Fruit fly (Drosophila melanogaster): ENCODE results near the gene PlexB.
A peak's percentile ranks its signal among the peaks of the same experiment; 100 is the strongest.

PlexB gene

dm6 chr4:60001-60997, 16.7 kb upstream of the PlexB start (continued):
- TF ChIP-seq NfI (GFP tag; optimal IDR thresholded peaks at IDR 0.05) (no peak), sens (GFP tag) (peak; percentile 60), peb (GFP tag; IDR thresholded peaks at IDR 0.05) (no peak), sqz (GFP tag; optimal IDR thresholded peaks at IDR 0.05) (peak; percentile 53), slp2 (GFP tag; optimal IDR thresholded peaks at IDR 0.05) (no peak), tap (tag; optimal IDR thresholded peaks at IDR 0.05) (peak; percentile 16), unpg (GFP tag; optimal IDR thresholded peaks at IDR 0.05) (peak; percentile 7), CG6813 (GFP tag; optimal IDR thresholded peaks at IDR 0.05) (no peak), CG1233 (GFP tag; optimal IDR thresholded peaks at IDR 0.05) (peak; percentile 13), CG16779 (GFP tag; IDR thresholded peaks at IDR 0.05) (no peak), phol (tag; optimal IDR thresholded peaks at IDR 0.05) (no peak), CG13624 (GFP tag; optimal IDR thresholded peaks at IDR 0.05) (no peak), lola (GFP tag; optimal IDR thresholded peaks at IDR 0.05) (peak in 1 of 3 experiments; percentile 39), gfzf (GFP tag; optimal IDR thresholded peaks at IDR 0.05) (no peak), CG4328 (GFP tag; optimal IDR thresholded peaks at IDR 0.05) (peak; percentile 7), hth (optimal IDR thresholded peaks at IDR 0.05) (no peak), CG30020 (tag; optimal IDR thresholded peaks at IDR 0.05) (peak; percentile 86), pros (GFP tag; optimal IDR thresholded peaks at IDR 0.05) (peak; percentile 99), Eip74EF (GFP tag; optimal IDR thresholded peaks at IDR 0.05) (peak in 1 of 2 experiments; percentile 52), CG12104 (GFP tag; optimal IDR thresholded peaks at IDR 0.05) (no peak), oc (tag; optimal IDR thresholded peaks at IDR 0.05) (peak; percentile 25), CG8924 (tag; optimal IDR thresholded peaks at IDR 0.05) (peak; percentile 29), CG15601 (tag; optimal IDR thresholded peaks at IDR 0.05) (peak; percentile 24), CG34376 (GFP tag; optimal IDR thresholded peaks at IDR 0.05) (peak; percentile 41), CG12769 (tag; optimal IDR thresholded peaks at IDR 0.05) (peak; percentile 10), zf30C (GFP tag; optimal IDR thresholded peaks at IDR 0.05) (peak; percentile 86), bsh (GFP tag; optimal IDR thresholded peaks at IDR 0.05) (peak; percentile 8 to 11), CG1792 (GFP tag; optimal IDR thresholded peaks at IDR 0.05) (no peak), CG17385 (GFP tag; optimal IDR thresholded peaks at IDR 0.05) (peak; percentile 30), CG12391 (tag; optimal IDR thresholded peaks at IDR 0.05) (peak; percentile 24), CG17802 (tag; optimal IDR thresholded peaks at IDR 0.05) (peak; percentile 51), CG7745 (tag; optimal IDR thresholded peaks at IDR 0.05) (no peak), tgo (GFP tag; IDR thresholded peaks at IDR 0.05) (no peak), exex (tag; optimal IDR thresholded peaks at IDR 0.05) (no peak), ssp (GFP tag; IDR thresholded peaks at IDR 0.05) (no peak), CG2116 (GFP tag; optimal IDR thresholded peaks at IDR 0.05) (no peak), CG6175 (GFP tag; IDR thresholded peaks at IDR 0.05) (no peak), dysf (GFP tag; IDR thresholded peaks at IDR 0.05) (no peak), nmo (GFP tag; optimal IDR thresholded peaks at IDR 0.05) (peak; percentile 19), CG13296 (GFP tag; optimal IDR thresholded peaks at IDR 0.05) (peak; percentile 2), chinmo (GFP tag; IDR thresholded peaks at IDR 0.05; ENCODE audit: partially characterized antibody) (peak; percentile 87), kni (GFP tag; optimal IDR thresholded peaks at IDR 0.05) (peak; percentile 68), CG10979 (tag; optimal IDR thresholded peaks at IDR 0.05) (peak; percentile 28), CkIIα-i1 (GFP tag; IDR thresholded peaks at IDR 0.05) (no peak), CG18262 (tag; optimal IDR thresholded peaks at IDR 0.05) (peak; percentile 2), abd-A (tag; optimal IDR thresholded peaks at IDR 0.05) (peak; percentile 90), dmrt11E (tag; optimal IDR thresholded peaks at IDR 0.05) (peak; percentile 32)
